Fruit fly (Drosophila melanogaster): ENCODE data around the gene Sgs4.

Sgs4 gene

DNA sequence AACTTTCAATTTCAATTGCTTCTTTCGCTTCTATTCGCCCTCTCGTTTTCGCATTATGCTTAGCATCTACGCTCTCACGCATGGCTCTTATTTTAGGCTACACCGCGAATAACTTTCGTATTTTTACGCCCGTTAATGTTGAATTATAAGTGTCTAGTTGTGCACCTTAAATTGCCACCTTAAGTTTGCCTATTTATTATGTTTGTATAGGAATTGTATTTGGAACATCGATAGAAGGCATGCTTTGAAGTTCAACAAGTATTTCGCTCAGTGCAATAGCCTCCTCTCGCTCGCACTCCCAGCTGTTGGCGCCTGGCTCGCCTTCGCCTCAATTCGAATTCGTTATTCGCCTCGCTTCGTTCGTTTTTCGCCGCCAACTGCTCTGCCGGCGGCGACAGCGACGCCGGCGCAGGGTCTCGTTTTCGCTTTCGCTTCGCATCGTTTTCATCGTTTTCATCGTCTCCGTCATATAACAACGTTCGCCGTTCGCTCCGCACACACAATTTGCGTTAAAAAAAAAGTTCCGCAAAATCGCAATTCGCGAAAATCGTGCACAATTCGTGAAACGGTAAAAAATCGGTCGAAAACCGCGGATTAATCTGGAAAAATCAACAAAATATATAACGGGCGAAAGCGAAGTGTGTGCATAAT, 45.1 kb downstream of the Sgs4 start (continued):
- peak; percentile 99 for TF ChIP-seq lab (GFP tag; optimal IDR thresholded peaks at IDR 0.05)
- TF ChIP-seq unpg (GFP tag; optimal IDR thresholded peaks at IDR 0.05), result peak; percentile 97
- peak; percentile 88 for TF ChIP-seq ssp (GFP tag; IDR thresholded peaks at IDR 0.05)
- peak; percentile 89 for TF ChIP-seq CG34376 (GFP tag; optimal IDR thresholded peaks at IDR 0.05)
- no peak for TF ChIP-seq CG16813 (GFP tag; IDR thresholded peaks at IDR 0.05; ENCODE audit: partially characterized antibody)
- TF ChIP-seq tna (GFP tag; IDR thresholded peaks at IDR 0.05; ENCODE audit: partially characterized antibody), result no peak
- peak; percentile 92 for TF ChIP-seq Bdp1 (GFP tag; optimal IDR thresholded peaks at IDR 0.05)
- TF ChIP-seq CG8944 (GFP tag; optimal IDR thresholded peaks at IDR 0.05), result peak; percentile 98
- TF ChIP-seq CG14860 (GFP tag; IDR thresholded peaks at IDR 0.05; ENCODE audit: partially characterized antibody), result no peak
- TF ChIP-seq CG7987 (GFP tag; optimal IDR thresholded peaks at IDR 0.05), result peak; percentile 93
- TF ChIP-seq CG18599 (GFP tag; optimal IDR thresholded peaks at IDR 0.05), result peak; percentile 99
- peak; percentile 98 for TF ChIP-seq lmd (GFP tag; IDR thresholded peaks at IDR 0.05)
- peak; percentile 96 for TF ChIP-seq oc (tag; optimal IDR thresholded peaks at IDR 0.05)
- TF ChIP-seq rib (GFP tag; IDR thresholded peaks at IDR 0.05), result peak; percentile 95
- TF ChIP-seq CG3847 (GFP tag; IDR thresholded peaks at IDR 0.05), result peak; percentile 97
- peak; percentile 48 for TF ChIP-seq fd102C (GFP tag; optimal IDR thresholded peaks at IDR 0.05)
- peak; percentile 98 for TF ChIP-seq bcd (GFP tag; optimal IDR thresholded peaks at IDR 0.05)
- TF ChIP-seq CG10366 (GFP tag; IDR thresholded peaks at IDR 0.05), result peak; percentile 97
- TF ChIP-seq shn (GFP tag; optimal IDR thresholded peaks at IDR 0.05), result peak; percentile 97
- peak; percentile 99 for TF ChIP-seq CG13624 (GFP tag; optimal IDR thresholded peaks at IDR 0.05)
- TF ChIP-seq zf30C (GFP tag; optimal IDR thresholded peaks at IDR 0.05), result peak; percentile 90
- 0 out of 2 replicates have a peak, but pooled peaks have one; percentile 23 for TF ChIP-seq CG13287 (GFP tag; IDR thresholded peaks at IDR 0.05; ENCODE audit: partially characterized antibody)
- peak; percentile 93 for TF ChIP-seq CG4404 (GFP tag; IDR thresholded peaks at IDR 0.05)
- peak; percentile 96 for TF ChIP-seq p53 (GFP tag; optimal IDR thresholded peaks at IDR 0.05)
- peak; percentile 93 for TF ChIP-seq CG31388 (GFP tag; optimal IDR thresholded peaks at IDR 0.05)
- peak; percentile 96 for TF ChIP-seq otp (GFP tag; IDR thresholded peaks at IDR 0.05)
- TF ChIP-seq grau (tag; optimal IDR thresholded peaks at IDR 0.05), result peak; percentile 96
- TF ChIP-seq eve (GFP tag; optimal IDR thresholded peaks at IDR 0.05), result peak in 1 of 2 experiments; percentile 99
- peak; percentile 98 for TF ChIP-seq dysf (GFP tag; IDR thresholded peaks at IDR 0.05)
- peak; percentile 79 for TF ChIP-seq ac (GFP tag; optimal IDR thresholded peaks at IDR 0.05)
- TF ChIP-seq CG10431 (GFP tag; optimal IDR thresholded peaks at IDR 0.05), result peak; percentile 51
- peak; percentile 68; the same call in 1 of the 2 replicates for TF ChIP-seq Dip2 (GFP tag; IDR thresholded peaks at IDR 0.05)
- TF ChIP-seq scrt (GFP tag; optimal IDR thresholded peaks at IDR 0.05), result peak; percentile 94
- peak; percentile 94 for TF ChIP-seq sim (GFP tag; IDR thresholded peaks at IDR 0.05)
- TF ChIP-seq CG2129 (GFP tag; IDR thresholded peaks at IDR 0.05; ENCODE audit: partially characterized antibody), result no peak
- peak; percentile 94 for TF ChIP-seq kay (GFP tag; optimal IDR thresholded peaks at IDR 0.05)
- peak; percentile 96 for TF ChIP-seq ken (GFP tag; IDR thresholded peaks at IDR 0.05)
- peak; percentile 94 for TF ChIP-seq Asciz (GFP tag; optimal IDR thresholded peaks at IDR 0.05)
- peak; percentile 95 to 97 for TF ChIP-seq bsh (GFP tag; optimal IDR thresholded peaks at IDR 0.05)
- TF ChIP-seq CG6654 (GFP tag; optimal IDR thresholded peaks at IDR 0.05), result peak; percentile 90
- peak; percentile 97 for TF ChIP-seq CG8924 (tag; optimal IDR thresholded peaks at IDR 0.05)
- TF ChIP-seq unc-4 (GFP tag; IDR thresholded peaks at IDR 0.05; ENCODE audit: partially characterized antibody), result no peak
- peak; percentile 87 for TF ChIP-seq sd (tag; optimal IDR thresholded peaks at IDR 0.05)
- peak; percentile 88 for TF ChIP-seq dmrt11E (tag; optimal IDR thresholded peaks at IDR 0.05)
- TF ChIP-seq sc (optimal IDR thresholded peaks at IDR 0.05), result no peak
- TF ChIP-seq sc (GFP tag; optimal IDR thresholded peaks at IDR 0.05), result peak; percentile 95
- TF ChIP-seq pita (GFP tag; optimal IDR thresholded peaks at IDR 0.05), result no peak
- peak; percentile 98 for TF ChIP-seq Fer1 (GFP tag; optimal IDR thresholded peaks at IDR 0.05)
- peak; percentile 87 for TF ChIP-seq Deaf1 (tag; optimal IDR thresholded peaks at IDR 0.05)

Data from whole organism, embryonic.